Worm (Caenorhabditis elegans) whole organism, L4 larva: ENCODE measurements around the gene atg-18.

Source experiments
- F37D6.2 ChIP-seq: sonication (generic microtip); optimal IDR thresholded peaks from 2 replicates; lab custom pipeline; 2016; ENCODE audit warnings: mild to moderate bottlenecking, missing genetic modification characterization, missing compliant biosample characterization
- F44E2.7 ChIP-seq: fragments of 200-800 bp; sonication (Bioruptor generic); IDR thresholded peaks from 2 replicates; pipeline ENCODE4 v2.1.2; 2022; ENCODE audit warnings: missing genetic modification characterization, missing compliant biosample characterization
- R02D3.7 ChIP-seq: fragments of 150-350 bp; sonication (generic microtip); optimal IDR thresholded peaks from 3 replicates; lab custom pipeline; 2014; ENCODE audit warnings: missing biosample characterization, missing genetic modification characterization
- T20F7.1 ChIP-seq: fragments of 200-800 bp; sonication (Bioruptor generic); optimal IDR thresholded peaks from 2 replicates; lab custom pipeline; 2018; ENCODE audit warnings: mild to moderate bottlenecking, missing genetic modification characterization, missing compliant biosample characterization
- Y105C5A.15 ChIP-seq: fragments of 200-800 bp; sonication (Bioruptor generic); IDR thresholded peaks from 2 replicates; pipeline ENCODE4 v1.3.6; 2022; ENCODE audit warnings: missing genetic modification characterization, missing compliant biosample characterization
- aha-1 ChIP-seq: fragments of 150-350 bp; peaks from one replicate; lab custom pipeline; 2014; ENCODE audit warnings: missing biosample characterization, missing genetic modification characterization
- aly-2 ChIP-seq: sonication (generic microtip); optimal IDR thresholded peaks from 2 replicates; lab custom pipeline; 2018; ENCODE audit warnings: missing biosample characterization, missing genetic modification characterization
- ama-1 ChIP-seq: fragments of 150-350 bp; optimal IDR thresholded peaks from 2 replicates; lab custom pipeline; 2014; ENCODE audit warnings: inconsistent platforms, mixed read lengths
- arid-1 ChIP-seq: fragments of 200-800 bp; sonication (Bioruptor generic); conservative IDR thresholded peaks from 2 replicates; pipeline ENCODE4 v1.3.6; 2022; ENCODE audit warnings: missing genetic modification reagents, missing genetic modification characterization, missing compliant biosample characterization
- attf-4 ChIP-seq: sonication (generic microtip); optimal IDR thresholded peaks from 3 replicates; lab custom pipeline; 2017; ENCODE audit warnings: missing biosample characterization, missing genetic modification characterization
- ceh-28 ChIP-seq: fragments of 150-350 bp; optimal IDR thresholded peaks from 2 replicates; lab custom pipeline; 2014; ENCODE audit warnings: missing biosample characterization, missing genetic modification reagents, missing genetic modification characterization
- ceh-32 ChIP-seq: sonication (generic microtip); optimal IDR thresholded peaks from 2 replicates; lab custom pipeline; 2016; ENCODE audit warnings: mild to moderate bottlenecking, missing genetic modification characterization, missing compliant biosample characterization; ENCODE audit not compliant: poor library complexity
- ceh-44 ChIP-seq: fragments of 200-800 bp; sonication (Bioruptor generic); IDR thresholded peaks from 2 replicates; pipeline ENCODE4 v1.3.6; 2022; ENCODE audit warnings: missing genetic modification reagents, missing genetic modification characterization, missing compliant biosample characterization
- ceh-82 ChIP-seq: sonication (generic microtip); optimal IDR thresholded peaks from 2 replicates; lab custom pipeline; 2017; ENCODE audit warnings: missing biosample characterization, missing genetic modification characterization
- cey-2 ChIP-seq: sonication (generic microtip); optimal IDR thresholded peaks from 3 replicates; lab custom pipeline; 2017; ENCODE audit warnings: missing genetic modification characterization, mild to moderate bottlenecking, missing compliant biosample characterization, antibody characterized with exemption, borderline replicate concordance; ENCODE audit not compliant: insufficient read depth
- daf-16 ChIP-seq, 3 experiments: sonication (generic microtip); optimal IDR thresholded peaks; 2 replicates each; lab custom pipeline; 2016 to 2017; ENCODE audit warnings: missing genetic modification characterization in 3 of 3, missing genetic modification reagents in 3 of 3, mild to moderate bottlenecking in 2 of 3, missing compliant biosample characterization in 2 of 3, missing biosample characterization in 1 of 3, moderate library complexity in 1 of 3
- dmd-6 ChIP-seq: fragments of 200-800 bp; sonication (Bioruptor generic); IDR thresholded peaks from 2 replicates; pipeline ENCODE4 v1.3.6; 2022; ENCODE audit warnings: missing genetic modification reagents, missing genetic modification characterization, missing compliant biosample characterization
- dmd-8 ChIP-seq: fragments of 200-800 bp; sonication (Bioruptor generic); IDR thresholded peaks from 2 replicates; pipeline ENCODE4 v1.3.6; 2022; ENCODE audit warnings: missing genetic modification characterization, missing compliant biosample characterization
- duxl-1 ChIP-seq: sonication (generic microtip); optimal IDR thresholded peaks from 2 replicates; lab custom pipeline; 2016; ENCODE audit warnings: mild to moderate bottlenecking, missing genetic modification characterization, moderate library complexity, missing compliant biosample characterization; ENCODE audit not compliant: poor library complexity
- dve-1 ChIP-seq: sonication (generic microtip); optimal IDR thresholded peaks from 2 replicates; lab custom pipeline; 2017; ENCODE audit warnings: antibody characterized with exemption, mild to moderate bottlenecking, missing genetic modification characterization, missing compliant biosample characterization; ENCODE audit not compliant: insufficient read depth
- fos-1 ChIP-seq: fragments of 150-350 bp; optimal IDR thresholded peaks from 2 replicates; lab custom pipeline; 2014; ENCODE audit warnings: missing biosample characterization, missing genetic modification characterization
- hif-1 ChIP-seq, 2 experiments: sonication (generic microtip); optimal IDR thresholded peaks; 2 replicates each; lab custom pipeline; 2016 to 2017; ENCODE audit warnings: missing compliant biosample characterization in 2 of 2, missing genetic modification characterization in 2 of 2, missing genetic modification reagents in 2 of 2, missing genotype in 2 of 2, mild to moderate bottlenecking in 1 of 2
- hmg-1.1 ChIP-seq: fragments of 200-800 bp; sonication (Bioruptor generic); IDR thresholded peaks from 2 replicates; pipeline ENCODE4 v1.3.6; 2022; ENCODE audit warnings: missing genetic modification reagents, missing genetic modification characterization, missing compliant biosample characterization
- lin-15B ChIP-seq: fragments of 150-350 bp; sonication (generic microtip); optimal IDR thresholded peaks from 3 replicates; lab custom pipeline; 2014; ENCODE audit warnings: missing biosample characterization, missing genetic modification characterization
- lin-38 ChIP-seq: fragments of 200-800 bp; sonication (Bioruptor generic); IDR thresholded peaks from 2 replicates; pipeline ENCODE4 v1.3.6; 2022; ENCODE audit warnings: missing genetic modification reagents, missing genetic modification characterization, missing compliant biosample characterization
- lir-3 ChIP-seq: sonication (generic microtip); optimal IDR thresholded peaks from 2 replicates; lab custom pipeline; 2016; ENCODE audit warnings: mild to moderate bottlenecking, missing genetic modification characterization, missing compliant biosample characterization
- lsy-2 ChIP-seq, 2 experiments: fragments of 150-350 bp in 1 of 2; sonication (generic microtip) in 1 of 2; optimal IDR thresholded peaks; 2 replicates each; lab custom pipeline; 2014 to 2017; ENCODE audit warnings: missing biosample characterization in 2 of 2, missing genetic modification characterization in 2 of 2
- madf-9 ChIP-seq: fragments of 200-800 bp; sonication (Bioruptor generic); conservative IDR thresholded peaks from 2 replicates; pipeline ENCODE4 v1.3.6; 2022; ENCODE audit warnings: missing genetic modification reagents, missing genetic modification characterization, missing compliant biosample characterization
- mdl-1 ChIP-seq, 2 experiments: fragments of 150-350 bp in 1 of 2; sonication (generic microtip) in 1 of 2; optimal IDR thresholded peaks; 2 replicates each; lab custom pipeline; 2014 to 2017; ENCODE audit warnings: missing biosample characterization in 2 of 2, missing genetic modification characterization in 2 of 2
- mep-1 ChIP-seq: fragments of 150-350 bp; sonication (generic microtip); optimal IDR thresholded peaks from 3 replicates; lab custom pipeline; 2014; ENCODE audit warnings: missing biosample characterization, missing genetic modification characterization
- mes-2 ChIP-seq: sonication (generic microtip); optimal IDR thresholded peaks from 2 replicates; lab custom pipeline; 2016; ENCODE audit warnings: missing genotype, mild to moderate bottlenecking, missing genetic modification characterization, missing compliant biosample characterization; ENCODE audit not compliant: poor library complexity, severe bottlenecking
- mxl-3 ChIP-seq: fragments of 200-800 bp; sonication (Bioruptor generic); optimal IDR thresholded peaks from 2 replicates; lab custom pipeline; 2018; ENCODE audit warnings: mild to moderate bottlenecking, missing genetic modification characterization, missing compliant biosample characterization
- nhr-11 ChIP-seq: fragments of 150-350 bp; optimal IDR thresholded peaks from 2 replicates; lab custom pipeline; 2014; ENCODE audit warnings: missing biosample characterization, missing genetic modification characterization
- nhr-237 ChIP-seq: sonication (generic microtip); optimal IDR thresholded peaks from 2 replicates; lab custom pipeline; 2017; ENCODE audit warnings: missing biosample characterization, missing genetic modification characterization
- nhr-25 ChIP-seq: sonication (generic microtip); optimal IDR thresholded peaks from 2 replicates; lab custom pipeline; 2017; ENCODE audit warnings: missing genetic modification characterization, mild to moderate bottlenecking, missing compliant biosample characterization, antibody characterized with exemption, moderate library complexity, borderline replicate concordance; ENCODE audit not compliant: insufficient read depth
- nhr-28 ChIP-seq: fragments of 150-350 bp; optimal IDR thresholded peaks from 2 replicates; lab custom pipeline; 2014; ENCODE audit warnings: missing biosample characterization, missing genetic modification characterization
- nhr-41 ChIP-seq: fragments of 200-800 bp; sonication (Bioruptor generic); IDR thresholded peaks from 2 replicates; pipeline ENCODE4 v1.3.6; 2022; ENCODE audit warnings: missing genetic modification reagents, missing genetic modification characterization, missing compliant biosample characterization
- nhr-48 ChIP-seq: sonication (generic microtip); optimal IDR thresholded peaks from 2 replicates; lab custom pipeline; 2016; ENCODE audit warnings: mild to moderate bottlenecking, missing genetic modification characterization, missing compliant biosample characterization
- nhr-6 ChIP-seq: fragments of 150-350 bp; optimal IDR thresholded peaks from 2 replicates; lab custom pipeline; 2014; ENCODE audit warnings: missing biosample characterization, missing genetic modification characterization
- nhr-76 ChIP-seq: fragments of 150-350 bp; optimal IDR thresholded peaks from 2 replicates; lab custom pipeline; 2014; ENCODE audit warnings: missing biosample characterization, missing genetic modification characterization
- pha-4 ChIP-seq, 2 experiments: fragments of 150-350 bp in 1 of 2; fragments of 200-800 bp in 1 of 2; sonication (Bioruptor generic) in 1 of 2; IDR thresholded peaks in 1 of 2; optimal IDR thresholded peaks in 1 of 2; 2 replicates each; pipeline versions ENCODE4 v1.3.6 to Lab custom; 2014 to 2022; ENCODE audit warnings: missing genetic modification characterization in 2 of 2, missing genetic modification reagents in 2 of 2, missing biosample characterization in 1 of 2, missing compliant biosample characterization in 1 of 2
- pqm-1 ChIP-seq: sonication (generic microtip); optimal IDR thresholded peaks from 2 replicates; lab custom pipeline; 2017; ENCODE audit warnings: missing biosample characterization, missing genetic modification characterization
- rbr-2 ChIP-seq: sonication (generic microtip); optimal IDR thresholded peaks from 2 replicates; lab custom pipeline; 2016; ENCODE audit warnings: missing genotype, missing genetic modification characterization, missing compliant biosample characterization
- skn-1 ChIP-seq: fragments of 150-350 bp; optimal IDR thresholded peaks from 2 replicates; lab custom pipeline; 2014; ENCODE audit warnings: missing biosample characterization, missing genetic modification characterization
- snpc-1.2 ChIP-seq: fragments of 200-800 bp; sonication (Bioruptor generic); IDR thresholded peaks from 2 replicates; pipeline ENCODE4 v1.3.6; 2022; ENCODE audit warnings: missing genetic modification reagents, missing genetic modification characterization, missing compliant biosample characterization
- spr-1 ChIP-seq: sonication (generic microtip); optimal IDR thresholded peaks from 2 replicates; lab custom pipeline; 2016; ENCODE audit warnings: mild to moderate bottlenecking, missing genetic modification characterization, missing compliant biosample characterization
- spr-3 ChIP-seq: fragments of 200-800 bp; sonication (Bioruptor generic); optimal IDR thresholded peaks from 2 replicates; lab custom pipeline; 2018; ENCODE audit warnings: mild to moderate bottlenecking, missing genetic modification characterization, missing compliant biosample characterization
- vab-7 ChIP-seq: fragments of 200-800 bp; sonication (Bioruptor generic); IDR thresholded peaks from 2 replicates; pipeline ENCODE4 v1.3.6; 2022; ENCODE audit warnings: missing genetic modification reagents, missing genetic modification characterization, missing compliant biosample characterization
- zag-1 ChIP-seq: fragments of 150-350 bp; optimal IDR thresholded peaks from 2 replicates; lab custom pipeline; 2014; ENCODE audit warnings: missing biosample characterization, missing genetic modification characterization
- zip-2 ChIP-seq: fragments of 150-350 bp; optimal IDR thresholded peaks from 2 replicates; lab custom pipeline; 2014; ENCODE audit warnings: missing biosample characterization, missing genetic modification characterization

atg-18 gene

DNA sequence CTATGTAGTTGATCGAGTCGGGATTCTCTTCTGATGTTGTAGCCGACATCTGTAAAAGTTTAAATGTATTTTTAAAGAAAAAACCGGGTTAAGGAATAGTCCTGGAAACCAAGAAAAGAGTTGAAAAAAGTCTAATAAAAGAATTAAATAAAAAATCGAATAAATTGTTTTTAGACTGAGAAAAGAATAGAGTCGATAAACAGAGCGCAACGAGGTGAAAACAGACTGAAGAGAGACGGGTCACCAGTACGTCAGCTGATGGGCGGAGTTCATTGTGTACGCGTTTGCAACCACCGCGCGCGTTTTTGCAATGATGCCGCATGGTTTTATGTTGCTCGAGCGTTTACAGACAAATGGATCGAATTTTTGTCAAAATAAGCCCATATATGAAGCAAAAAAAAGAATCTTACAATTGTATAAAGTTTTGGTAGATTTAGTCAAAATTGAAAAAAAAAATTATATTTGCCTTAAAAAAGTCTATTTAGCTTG, at the start of gene atg-18:
Gene atg-18, minus strand, starts transcription at position 51 of the 489 bp plus-strand sequence.
- TF ChIP-seq dmd-8 = no peak
- no peak for TF ChIP-seq F44E2.7
- TF ChIP-seq pha-4 (GFP tag; IDR thresholded peaks at IDR 0.05; lab: Robert Waterston, UW) = no peak
- peak; percentile 30 for TF ChIP-seq pha-4 (tag; optimal IDR thresholded peaks at IDR 0.05; lab: Kevin White, UChicago)
- no peak for TF ChIP-seq zag-1 (tag; lab: Kevin White, UChicago)
- TF ChIP-seq lin-15B (tag; lab: Kevin White, UChicago) = no peak
- no peak for TF ChIP-seq aly-2 (tag; lab: Kevin White, UChicago)
- TF ChIP-seq nhr-28 (tag; lab: Kevin White, UChicago) = peak; percentile 65
- TF ChIP-seq daf-16 (GFP tag; optimal IDR thresholded peaks at IDR 0.05; lab: Kevin White, UChicago) = peak in 1 of 2 experiments; percentile 64
- TF ChIP-seq daf-16 (tag; optimal IDR thresholded peaks at IDR 0.05; lab: Kevin White, UChicago) = peak; percentile 80
- no peak for TF ChIP-seq ceh-82
- no peak for TF ChIP-seq fos-1 (tag; lab: Kevin White, UChicago)
- TF ChIP-seq rbr-2 = peak; percentile 67
- TF ChIP-seq lir-3 (tag; lab: Kevin White, UChicago) = no peak
- peak; percentile 11 for TF ChIP-seq spr-1 (tag; lab: Kevin White, UChicago)
- TF ChIP-seq dmd-6 (GFP tag; lab: Robert Waterston, UW) = peak; percentile 76
- no peak for TF ChIP-seq R02D3.7 (tag; lab: Kevin White, UChicago)
- TF ChIP-seq lin-38 = no peak
- no peak for TF ChIP-seq ama-1 (lab: Kevin White, UChicago)
- TF ChIP-seq mep-1 (tag; lab: Kevin White, UChicago) = no peak
- peak; percentile 17 to 57 for TF ChIP-seq mdl-1 (tag; optimal IDR thresholded peaks at IDR 0.05; lab: Kevin White, UChicago)
- TF ChIP-seq aha-1 (tag; lab: Kevin White, UChicago) = peak; percentile 93
- TF ChIP-seq ceh-44 = no peak
- peak; percentile 81 for TF ChIP-seq dve-1 (tag; lab: Kevin White, UChicago)
- no peak for TF ChIP-seq attf-4
- TF ChIP-seq nhr-41 (GFP tag; lab: Robert Waterston, UW) = no peak
- no peak for TF ChIP-seq lsy-2 (tag; optimal IDR thresholded peaks at IDR 0.05; lab: Kevin White, UChicago)
- peak; percentile 67 for TF ChIP-seq nhr-11 (tag; lab: Kevin White, UChicago)
- TF ChIP-seq cey-2 = no peak
- no peak for TF ChIP-seq hif-1 (tag; optimal IDR thresholded peaks at IDR 0.05; lab: Kevin White, UChicago)
- peak; percentile 42; the same call in 1 of the 2 replicates for TF ChIP-seq madf-9 (GFP tag; lab: Robert Waterston, UW)
- no peak for TF ChIP-seq spr-3 (GFP tag; lab: Kevin White, UChicago)
- TF ChIP-seq zip-2 (tag; lab: Kevin White, UChicago) = no peak
- TF ChIP-seq nhr-25 (tag; lab: Kevin White, UChicago) = peak; percentile 22
- no peak for TF ChIP-seq vab-7 (GFP tag; lab: Robert Waterston, UW)
- no peak for TF ChIP-seq nhr-237 (tag; lab: Kevin White, UChicago)
- no peak for TF ChIP-seq ceh-28 (tag; lab: Kevin White, UChicago)
- TF ChIP-seq mxl-3 (GFP tag; lab: Kevin White, UChicago) = peak; percentile 70
- peak; percentile 67 for TF ChIP-seq nhr-6 (tag; lab: Kevin White, UChicago)
- TF ChIP-seq nhr-76 = no peak
- TF ChIP-seq T20F7.1 (GFP tag; lab: Kevin White, UChicago) = peak; percentile 18
- no peak for TF ChIP-seq ceh-32 (tag; lab: Kevin White, UChicago)
- TF ChIP-seq mes-2 = no peak
- TF ChIP-seq snpc-1.2 (GFP tag; lab: Robert Waterston, UW) = no peak
- TF ChIP-seq Y105C5A.15 (GFP tag; lab: Robert Waterston, UW) = no peak
- TF ChIP-seq pqm-1 (tag; lab: Kevin White, UChicago) = no peak
- TF ChIP-seq F37D6.2 = no peak
- peak; percentile 71 for TF ChIP-seq hmg-1.1 (GFP tag; lab: Robert Waterston, UW)
- TF ChIP-seq arid-1 (GFP tag; lab: Robert Waterston, UW) = no peak
- TF ChIP-seq duxl-1 = no peak
- peak; percentile 81 for TF ChIP-seq nhr-48
- TF ChIP-seq skn-1 (tag; lab: Kevin White, UChicago) = no peak
